Fruit fly (Drosophila melanogaster) whole organism, embryonic: ENCODE data around the gene mon2.

Experiments used
- Awh ChIP-seq: fragments of 200-800 bp; sonication (Bioruptor generic); IDR thresholded peaks from 2 replicates; pipeline ENCODE4, ENCODE4 v1.3.6; 2022; ENCODE audit warnings: missing biosample characterization, missing genetic modification characterization
- CG12236 ChIP-seq: fragments of 200-800 bp; sonication (Bioruptor generic); optimal IDR thresholded peaks from 2 replicates; lab custom pipeline; 2016; ENCODE audit warnings: missing biosample characterization, missing genetic modification characterization
- CG12299 ChIP-seq: fragments of 200-800 bp; sonication (Bioruptor generic); optimal IDR thresholded peaks from 2 replicates; lab custom pipeline; 2018; ENCODE audit warnings: missing biosample characterization, mild to moderate bottlenecking, missing genetic modification characterization
- CG12769 ChIP-seq: fragments of 200-800 bp; sonication (Bioruptor generic); optimal IDR thresholded peaks from 2 replicates; lab custom pipeline; 2019; ENCODE audit warnings: missing biosample characterization, mild to moderate bottlenecking, missing genetic modification characterization, moderate library complexity
- CG13287 ChIP-seq: fragments of 200-800 bp; sonication (Bioruptor generic); IDR thresholded peaks from 2 replicates; pipeline ENCODE4 v1.3.6; 2022; ENCODE audit warnings: missing biosample characterization, missing genetic modification characterization; ENCODE audit not compliant: partially characterized antibody
- CG15011 ChIP-seq: fragments of 200-800 bp; sonication (Bioruptor generic); optimal IDR thresholded peaks from 3 replicates; lab custom pipeline; 2018; ENCODE audit warnings: missing biosample characterization, mild to moderate bottlenecking, missing genetic modification characterization
- CG17802 ChIP-seq: fragments of 200-800 bp; sonication (Bioruptor generic); optimal IDR thresholded peaks from 2 replicates; lab custom pipeline; 2018; ENCODE audit warnings: missing biosample characterization, mild to moderate bottlenecking, missing genetic modification characterization, moderate library complexity
- CG17912 ChIP-seq: fragments of 200-800 bp; sonication (Bioruptor generic); optimal IDR thresholded peaks from 2 replicates; lab custom pipeline; 2018; ENCODE audit warnings: missing biosample characterization, mild to moderate bottlenecking, missing genetic modification characterization
- CG18764 ChIP-seq: fragments of 200-800 bp; sonication (Bioruptor generic); optimal IDR thresholded peaks from 3 replicates; lab custom pipeline; 2016; ENCODE audit warnings: missing biosample characterization, missing genetic modification characterization
- CG2116 ChIP-seq: fragments of 200-800 bp; sonication (Bioruptor generic); optimal IDR thresholded peaks from 3 replicates; lab custom pipeline; 2018; ENCODE audit warnings: missing biosample characterization, mild to moderate bottlenecking, missing genetic modification characterization
- CG31224 ChIP-seq: fragments of 200-800 bp; sonication (Bioruptor generic); IDR thresholded peaks from 2 replicates; pipeline ENCODE4 v1.3.6; 2022; ENCODE audit warnings: missing biosample characterization, missing genetic modification characterization
- CG34422 ChIP-seq: fragments of 200-800 bp; sonication (Bioruptor generic); IDR thresholded peaks from 3 replicates; pipeline ENCODE4 v1.3.6; 2022; ENCODE audit warnings: missing biosample characterization, missing genetic modification characterization
- CG43689 ChIP-seq: fragments of 200-800 bp; sonication (Bioruptor generic); IDR thresholded peaks from 2 replicates; pipeline ENCODE4 v1.3.6; 2022; ENCODE audit warnings: missing biosample characterization, missing genetic modification characterization
- CG4404 ChIP-seq: fragments of 200-800 bp; sonication (Bioruptor generic); IDR thresholded peaks from 2 replicates; pipeline ENCODE4 v1.3.6; 2022; ENCODE audit warnings: missing biosample characterization, missing genetic modification characterization
- CG4820 ChIP-seq: fragments of 200-800 bp; sonication (Bioruptor generic); optimal IDR thresholded peaks from 3 replicates; lab custom pipeline; 2016; ENCODE audit warnings: missing biosample characterization, missing genetic modification characterization
- CG6254 ChIP-seq: fragments of 200-800 bp; sonication (Bioruptor generic); optimal IDR thresholded peaks from 3 replicates; lab custom pipeline; 2017; ENCODE audit warnings: mild to moderate bottlenecking, missing biosample characterization, missing genetic modification reagents, missing genetic modification characterization
- CG6791 ChIP-seq: fragments of 200-800 bp; sonication (Bioruptor generic); IDR thresholded peaks from 3 replicates; pipeline ENCODE4 v1.3.6; 2022; ENCODE audit warnings: missing biosample characterization, missing genetic modification characterization; ENCODE audit not compliant: partially characterized antibody
- CG6813 ChIP-seq: fragments of 200-800 bp; sonication (Bioruptor generic); optimal IDR thresholded peaks from 2 replicates; lab custom pipeline; 2017; ENCODE audit warnings: missing biosample characterization, missing genetic modification characterization, mild to moderate bottlenecking, moderate library complexity, missing genetic modification reagents
- CG7745 ChIP-seq: fragments of 200-800 bp; sonication (Bioruptor generic); optimal IDR thresholded peaks from 2 replicates; lab custom pipeline; 2018; ENCODE audit warnings: missing biosample characterization, mild to moderate bottlenecking, missing genetic modification characterization, moderate library complexity
- CG8281 ChIP-seq: fragments of 200-800 bp; sonication (Bioruptor generic); optimal IDR thresholded peaks from 2 replicates; lab custom pipeline; 2018; ENCODE audit warnings: missing biosample characterization, mild to moderate bottlenecking, missing genetic modification characterization, moderate library complexity
- CTCF ChIP-seq: fragments of 200-800 bp; sonication (Bioruptor generic); optimal IDR thresholded peaks from 2 replicates; lab custom pipeline; 2017; ENCODE audit warnings: missing biosample characterization, mild to moderate bottlenecking, missing genetic modification characterization, moderate library complexity
- CkIIα-i1 ChIP-seq: fragments of 200-800 bp; sonication (Bioruptor generic); IDR thresholded peaks from 2 replicates; pipeline ENCODE4 v1.3.6; 2022; ENCODE audit warnings: missing biosample characterization, missing genetic modification characterization
- Dbx ChIP-seq: fragments of 200-800 bp; sonication (Bioruptor generic); IDR thresholded peaks from 3 replicates; pipeline ENCODE4 v1.3.6; 2022; ENCODE audit warnings: missing biosample characterization, missing genetic modification characterization
- Deaf1 ChIP-seq: fragments of 200-800 bp; optimal IDR thresholded peaks from 3 replicates; lab custom pipeline; 2019; ENCODE audit warnings: missing biosample characterization, mild to moderate bottlenecking, missing genetic modification characterization, moderate library complexity
- Ets97D ChIP-seq: fragments of 200-800 bp; sonication (Bioruptor generic); optimal IDR thresholded peaks from 3 replicates; lab custom pipeline; 2016; ENCODE audit warnings: missing biosample characterization, missing genetic modification characterization
- GATAe ChIP-seq: fragments of 200-800 bp; sonication (Bioruptor generic); conservative IDR thresholded peaks from 2 replicates; pipeline ENCODE4 v1.3.6; 2022; ENCODE audit warnings: missing biosample characterization, missing genetic modification characterization
- H15 ChIP-seq: fragments of 200-800 bp; sonication (Bioruptor generic); IDR thresholded peaks from 3 replicates; pipeline ENCODE4 v1.3.6; 2022; ENCODE audit warnings: missing biosample characterization, missing genetic modification characterization
- Hmr ChIP-seq: fragments of 200-800 bp; sonication (Bioruptor generic); optimal IDR thresholded peaks from 3 replicates; lab custom pipeline; 2017; ENCODE audit warnings: mild to moderate bottlenecking, missing biosample characterization, missing genetic modification reagents, missing genetic modification characterization
- Hmx ChIP-seq: fragments of 200-800 bp; sonication (Bioruptor generic); optimal IDR thresholded peaks from 2 replicates; lab custom pipeline; 2016; ENCODE audit warnings: missing biosample characterization, missing genetic modification characterization
- Lhr ChIP-seq: fragments of 200-800 bp; sonication (Bioruptor generic); optimal IDR thresholded peaks from 3 replicates; lab custom pipeline; 2017; ENCODE audit warnings: mild to moderate bottlenecking, missing biosample characterization, missing genetic modification reagents, missing genetic modification characterization
- Lpt ChIP-seq: fragments of >200 bp; optimal IDR thresholded peaks from 2 replicates; lab custom pipeline; 2018; ENCODE audit warnings: missing biosample characterization, missing genetic modification characterization
- MTF-1 ChIP-seq: fragments of 200-800 bp; sonication (Bioruptor generic); optimal IDR thresholded peaks from 2 replicates; lab custom pipeline; 2018; ENCODE audit warnings: missing biosample characterization, mild to moderate bottlenecking, missing genetic modification characterization, borderline replicate concordance
- Max ChIP-seq: fragments of 200-800 bp; sonication (Bioruptor generic); optimal IDR thresholded peaks from 2 replicates; lab custom pipeline; 2016; ENCODE audit warnings: missing biosample characterization, mild to moderate bottlenecking, missing genetic modification characterization
- Nf-YB ChIP-seq: fragments of 200-800 bp; sonication (Bioruptor generic); optimal IDR thresholded peaks from 3 replicates; lab custom pipeline; 2019; ENCODE audit warnings: missing biosample characterization, mild to moderate bottlenecking, missing genetic modification characterization, moderate library complexity
- PHDP ChIP-seq: fragments of 200-800 bp; sonication (Bioruptor generic); optimal IDR thresholded peaks from 3 replicates; lab custom pipeline; 2018; ENCODE audit warnings: missing biosample characterization, mild to moderate bottlenecking, missing genetic modification characterization, moderate library complexity
- Vsx1 ChIP-seq: fragments of 200-800 bp; sonication (Bioruptor generic); optimal IDR thresholded peaks from 2 replicates; lab custom pipeline; 2017; ENCODE audit warnings: missing biosample characterization, mild to moderate bottlenecking, missing genetic modification characterization, missing genetic modification reagents
- ac ChIP-seq: fragments of 200-800 bp; sonication (Bioruptor generic); optimal IDR thresholded peaks from 3 replicates; lab custom pipeline; 2017; ENCODE audit warnings: missing biosample characterization, mild to moderate bottlenecking, missing genetic modification characterization
- br ChIP-seq: fragments of >200 bp; optimal IDR thresholded peaks from 2 replicates; lab custom pipeline; 2017
- dati ChIP-seq: fragments of 200-800 bp; sonication (Bioruptor generic); IDR thresholded peaks from 2 replicates; pipeline ENCODE4 v1.3.6; 2022; ENCODE audit warnings: missing biosample characterization, missing genetic modification characterization
- grau ChIP-seq: fragments of 200-800 bp; optimal IDR thresholded peaks from 3 replicates; lab custom pipeline; 2019; ENCODE audit warnings: missing biosample characterization, mild to moderate bottlenecking, missing genetic modification characterization, moderate library complexity
- hb ChIP-seq: fragments of 200-800 bp; sonication (Bioruptor generic); IDR thresholded peaks from 3 replicates; pipeline ENCODE4 v1.3.6; 2022; ENCODE audit warnings: missing biosample characterization, missing genetic modification characterization; ENCODE audit not compliant: partially characterized antibody
- ind ChIP-seq: fragments of 200-800 bp; sonication (Bioruptor generic); optimal IDR thresholded peaks from 3 replicates; lab custom pipeline; 2016; ENCODE audit warnings: missing biosample characterization, missing genetic modification characterization
- lola ChIP-seq, 3 experiments: fragments of >200 bp in 2 of 3; fragments of 200-800 bp in 1 of 3; sonication (Bioruptor generic) in 1 of 3; optimal IDR thresholded peaks; 2 replicates each; lab custom pipeline; 2017 to 2019; ENCODE audit warnings: missing biosample characterization in 3 of 3, missing genetic modification characterization in 3 of 3, mild to moderate bottlenecking in 1 of 3, moderate library complexity in 1 of 3
- mam ChIP-seq: fragments of 200-800 bp; sonication (Bioruptor generic); optimal IDR thresholded peaks from 3 replicates; lab custom pipeline; 2016; ENCODE audit warnings: missing biosample characterization, missing genetic modification characterization
- prd ChIP-seq, 3 experiments: fragments of >200 bp in 2 of 3; fragments of 200-800 bp in 1 of 3; sonication (Bioruptor generic) in 1 of 3; optimal IDR thresholded peaks in 2 of 3; IDR thresholded peaks in 1 of 3; 2 replicates in 2 of 3; 3 replicates in 1 of 3; pipeline versions ENCODE4 v1.3.6 to Lab custom; 2017 to 2022; ENCODE audit warnings: missing biosample characterization in 1 of 3, missing genetic modification characterization in 1 of 3
- sens-2 ChIP-seq: fragments of 200-800 bp; sonication (Bioruptor generic); IDR thresholded peaks from 2 replicates; pipeline ENCODE4 v1.3.6; 2022; ENCODE audit warnings: missing biosample characterization, missing genetic modification characterization
- tgo ChIP-seq: fragments of 200-800 bp; sonication (Bioruptor generic); IDR thresholded peaks from 3 replicates; pipeline ENCODE4 v1.3.6; 2022; ENCODE audit warnings: missing biosample characterization, missing genetic modification characterization
- usp ChIP-seq: fragments of >200 bp; optimal IDR thresholded peaks from 2 replicates; lab custom pipeline; 2017; ENCODE audit warnings: missing biosample characterization, missing genetic modification characterization
- wor ChIP-seq: fragments of 200-800 bp; sonication (Bioruptor generic); IDR thresholded peaks from 2 replicates; pipeline ENCODE4 v1.3.6; 2022; ENCODE audit warnings: missing biosample characterization, missing genetic modification characterization
- zen2 ChIP-seq: fragments of 200-800 bp; sonication (Bioruptor generic); IDR thresholded peaks from 3 replicates; pipeline ENCODE4 v1.3.6; 2022; ENCODE audit warnings: missing biosample characterization, missing genetic modification characterization; ENCODE audit not compliant: partially characterized antibody

The mon2 gene

dm6 chr2L:8086736-8087467 is 36.9 kb downstream of the mon2 start (continued):
- TF ChIP-seq zen2 (GFP tag; lab: Robert Waterston, UW) (0 out of 3 replicates have a peak, but pooled peaks have one; percentile 40), CG8281 (tag; lab: Kevin White, UChicago) (no peak), CG12299 (tag; lab: Kevin White, UChicago) (no peak), CG6254 (no peak), Deaf1 (peak; percentile 5), ac (GFP tag; lab: Kevin White, UChicago) (no peak), Lhr (GFP tag; lab: Kevin White, UChicago) (no peak), PHDP (tag; lab: Kevin White, UChicago) (no peak), CG7745 (tag; lab: Kevin White, UChicago) (no peak), sens-2 (GFP tag; lab: Robert Waterston, UW) (no peak), Hmr (GFP tag; lab: Kevin White, UChicago) (peak; percentile 47), ind (no peak), CG6813 (GFP tag; lab: Kevin White, UChicago) (no peak), CkIIα-i1 (GFP tag; lab: Robert Waterston, UW) (no peak), CG31224 (GFP tag; lab: Robert Waterston, UW) (no peak), CTCF (GFP tag; lab: Kevin White, UChicago) (no peak), CG18764 (GFP tag; lab: Kevin White, UChicago) (no peak), tgo (no peak), CG13287 (GFP tag; lab: Robert Waterston, UW) (0 out of 2 replicates have a peak, but pooled peaks have one; percentile 15), Lpt (no peak), Vsx1 (GFP tag; lab: Kevin White, UChicago) (no peak), MTF-1 (GFP tag; lab: Kevin White, UChicago) (no peak), CG15011 (GFP tag; lab: Kevin White, UChicago) (no peak), Hmx (GFP tag; lab: Kevin White, UChicago) (no peak), dati (GFP tag; lab: Robert Waterston, UW) (no peak), CG34422 (peak; percentile 13; the same call in 1 of the 3 replicates), CG4820 (GFP tag; lab: Kevin White, UChicago) (no peak), Dbx (GFP tag; lab: Robert Waterston, UW) (0 out of 3 replicates have a peak, but pooled peaks have one; percentile 5), CG43689 (GFP tag; lab: Robert Waterston, UW) (no peak), Nf-YB (GFP tag; lab: Kevin White, UChicago) (no peak), GATAe (GFP tag; lab: Robert Waterston, UW) (no peak), mam (no peak), CG17912 (GFP tag; lab: Kevin White, UChicago) (no peak), CG6791 (GFP tag; lab: Robert Waterston, UW) (no peak), hb (GFP tag; lab: Robert Waterston, UW) (no peak), CG2116 (GFP tag; lab: Kevin White, UChicago) (no peak), br (lab: Kevin White, UChicago) (no peak), usp (no peak), Awh (no peak), H15 (GFP tag; lab: Robert Waterston, UW) (no peak), grau (tag; lab: Kevin White, UChicago) (peak; percentile 2), lola (GFP tag; optimal IDR thresholded peaks at IDR 0.05; lab: Kevin White, UChicago) (no peak), Max (GFP tag; lab: Kevin White, UChicago) (no peak), CG12236 (GFP tag; lab: Kevin White, UChicago) (no peak), Ets97D (no peak), CG17802 (tag; lab: Kevin White, UChicago) (no peak), wor (GFP tag; lab: Robert Waterston, UW) (no peak), prd (optimal IDR thresholded peaks at IDR 0.05; lab: Kevin White, UChicago) (no peak), prd (GFP tag; IDR thresholded peaks at IDR 0.05; lab: Robert Waterston, UW) (no peak), CG12769 (tag; lab: Kevin White, UChicago) (peak; percentile 80), CG4404 (no peak)
